Fruit fly (Drosophila melanogaster): ENCODE measurements around the gene CG4822.
A peak's percentile ranks its signal among the peaks of the same experiment; 100 is the strongest.

The CG4822 gene

dm6 chr2L:134563-135382 lies 13.2 kb upstream of the CG4822 start (continued):
- no peak for TF ChIP-seq Xbp1 (GFP tag; optimal IDR thresholded peaks at IDR 0.05)
- TF ChIP-seq CG4854 (GFP tag; optimal IDR thresholded peaks at IDR 0.05): no peak
- TF ChIP-seq HHEX (GFP tag; optimal IDR thresholded peaks at IDR 0.05): peak; percentile 14
- TF ChIP-seq CG9727 (GFP tag; optimal IDR thresholded peaks at IDR 0.05): no peak
- TF ChIP-seq Kr (GFP tag; optimal IDR thresholded peaks at IDR 0.05): no peak
- no peak for TF ChIP-seq tgo (GFP tag; IDR thresholded peaks at IDR 0.05)
- TF ChIP-seq crc (GFP tag; optimal IDR thresholded peaks at IDR 0.05): no peak
- TF ChIP-seq CG12219 (GFP tag; optimal IDR thresholded peaks at IDR 0.05): no peak
- 0 out of 3 replicates have a peak, but pooled peaks have one; percentile 8 for TF ChIP-seq CG2199 (GFP tag; IDR thresholded peaks at IDR 0.05)
- no peak for TF ChIP-seq CG10654 (GFP tag; optimal IDR thresholded peaks at IDR 0.05)
- TF ChIP-seq hb (GFP tag; IDR thresholded peaks at IDR 0.05; ENCODE audit: partially characterized antibody): no peak
- TF ChIP-seq CG3281 (GFP tag; optimal IDR thresholded peaks at IDR 0.05): no peak
- no peak for TF ChIP-seq HLH54F (GFP tag; optimal IDR thresholded peaks at IDR 0.05)
- no peak for TF ChIP-seq CG16813 (GFP tag; IDR thresholded peaks at IDR 0.05; ENCODE audit: partially characterized antibody)
- no peak for TF ChIP-seq CG7963 (GFP tag; IDR thresholded peaks at IDR 0.05; ENCODE audit: partially characterized antibody)
- no peak for TF ChIP-seq CG11398 (GFP tag; optimal IDR thresholded peaks at IDR 0.05)
- no peak for TF ChIP-seq abd-A (tag; optimal IDR thresholded peaks at IDR 0.05)
- TF ChIP-seq fru (optimal IDR thresholded peaks at IDR 0.05): no peak
- TF ChIP-seq CG31365 (tag; optimal IDR thresholded peaks at IDR 0.05): no peak
- TF ChIP-seq chinmo (GFP tag; IDR thresholded peaks at IDR 0.05; ENCODE audit: partially characterized antibody): no peak
- TF ChIP-seq CG18599 (GFP tag; optimal IDR thresholded peaks at IDR 0.05): no peak
- TF ChIP-seq emc (GFP tag; optimal IDR thresholded peaks at IDR 0.05): no peak
- TF ChIP-seq CG4820 (GFP tag; optimal IDR thresholded peaks at IDR 0.05): no peak
- no peak for TF ChIP-seq peb (GFP tag; IDR thresholded peaks at IDR 0.05)
- no peak for TF ChIP-seq pan (optimal IDR thresholded peaks at IDR 0.05)
- no peak for TF ChIP-seq pan (GFP tag; optimal IDR thresholded peaks at IDR 0.05 in 1 of 2, IDR thresholded peaks at IDR 0.05 in 1 of 2)
- peak; percentile 26 for TF ChIP-seq CG15479 (GFP tag; optimal IDR thresholded peaks at IDR 0.05)
- TF ChIP-seq Ets65A (GFP tag): peak; percentile 36
- no peak for TF ChIP-seq CG4328 (GFP tag; optimal IDR thresholded peaks at IDR 0.05)
- no peak for TF ChIP-seq insv (GFP tag; optimal IDR thresholded peaks at IDR 0.05)
- no peak for TF ChIP-seq BEAF-32 (GFP tag; optimal IDR thresholded peaks at IDR 0.05)
- no peak for TF ChIP-seq zfh1 (GFP tag; IDR thresholded peaks at IDR 0.05)
- no peak for TF ChIP-seq pzg (GFP tag; optimal IDR thresholded peaks at IDR 0.05)
- no peak for TF ChIP-seq org-1 (GFP tag; optimal IDR thresholded peaks at IDR 0.05)
- no peak for TF ChIP-seq Lhr (GFP tag; optimal IDR thresholded peaks at IDR 0.05)
- TF ChIP-seq ham (GFP tag; IDR thresholded peaks at IDR 0.05): no peak
- TF ChIP-seq CG15011 (GFP tag; optimal IDR thresholded peaks at IDR 0.05): peak; percentile 13
- TF ChIP-seq mld (GFP tag; IDR thresholded peaks at IDR 0.05; ENCODE audit: partially characterized antibody): no peak
- TF ChIP-seq CG7839 (tag; optimal IDR thresholded peaks at IDR 0.05): no peak
- no peak for TF ChIP-seq schlank (tag; optimal IDR thresholded peaks at IDR 0.05)
- TF ChIP-seq run (tag; optimal IDR thresholded peaks at IDR 0.05): no peak
- peak; percentile 5 for TF ChIP-seq nau (GFP tag; optimal IDR thresholded peaks at IDR 0.05)
- no peak for TF ChIP-seq Nf-YA (GFP tag; IDR thresholded peaks at IDR 0.05)
- no peak for TF ChIP-seq zf30C (GFP tag; optimal IDR thresholded peaks at IDR 0.05)
- TF ChIP-seq knrl (GFP tag; IDR thresholded peaks at IDR 0.05; ENCODE audit: partially characterized antibody): no peak
- no peak for TF ChIP-seq Rx (GFP tag; IDR thresholded peaks at IDR 0.05)
- TF ChIP-seq CG4424 (GFP tag; optimal IDR thresholded peaks at IDR 0.05): no peak
- no peak for TF ChIP-seq scrt (GFP tag; optimal IDR thresholded peaks at IDR 0.05)
- TF ChIP-seq CG2202 (tag; optimal IDR thresholded peaks at IDR 0.05): no peak

Data from whole organism, embryonic.